Worm (Caenorhabditis elegans) whole organism, L3 larva: ENCODE results near the gene tsp-8.

Experiments used
- ceh-16 ChIP-seq: sonication (generic microtip); optimal IDR thresholded peaks from 2 replicates; lab custom pipeline; 2017; ENCODE audit warnings: missing biosample characterization, missing genetic modification characterization
- daf-12 ChIP-seq: fragments of 150-350 bp; optimal IDR thresholded peaks from 2 replicates; lab custom pipeline; 2014; ENCODE audit warnings: missing biosample characterization, missing genetic modification reagents, missing genetic modification characterization
- elt-3 ChIP-seq, 3 experiments: fragments of 150-350 bp in 1 of 3; sonication (generic microtip) in 2 of 3; optimal IDR thresholded peaks; 2 replicates in 2 of 3; 4 replicates in 1 of 3; lab custom pipeline; 2014 to 2017; ENCODE audit warnings: missing biosample characterization in 3 of 3, missing genetic modification characterization in 3 of 3
- jun-1 ChIP-seq: fragments of 150-350 bp; optimal IDR thresholded peaks from 2 replicates; lab custom pipeline; 2014; ENCODE audit warnings: missing biosample characterization, missing genetic modification reagents, missing genetic modification characterization
- nfya-1 ChIP-seq: sonication (generic microtip); optimal IDR thresholded peaks from 2 replicates; lab custom pipeline; 2017; ENCODE audit warnings: missing genetic modification characterization, mild to moderate bottlenecking, missing compliant biosample characterization, antibody characterized with exemption, moderate library complexity; ENCODE audit not compliant: insufficient read depth
- nhr-11 ChIP-seq: fragments of 150-350 bp; optimal IDR thresholded peaks from 2 replicates; lab custom pipeline; 2014; ENCODE audit warnings: missing biosample characterization, missing genetic modification characterization
- nhr-77 ChIP-seq: fragments of 150-350 bp; optimal IDR thresholded peaks from 2 replicates; lab custom pipeline; 2014; ENCODE audit warnings: missing biosample characterization, missing genetic modification characterization
- pha-4 ChIP-seq: fragments of 150-350 bp; optimal IDR thresholded peaks from 2 replicates; lab custom pipeline; 2014; ENCODE audit warnings: missing biosample characterization, missing genetic modification reagents, missing genetic modification characterization
- sea-2 ChIP-seq: fragments of 150-350 bp; sonication (generic microtip); optimal IDR thresholded peaks from 4 replicates; lab custom pipeline; 2014; ENCODE audit warnings: missing biosample characterization, missing genetic modification reagents, missing genetic modification characterization
- zag-1 ChIP-seq: fragments of 150-350 bp; optimal IDR thresholded peaks from 2 replicates; lab custom pipeline; 2014; ENCODE audit warnings: missing biosample characterization, missing genetic modification characterization

- TF ChIP-seq daf-12: no peak
- TF ChIP-seq nhr-11 (tag; lab: Kevin White, UChicago): no peak
- TF ChIP-seq nfya-1: no peak
- TF ChIP-seq jun-1: no peak
- no peak for TF ChIP-seq sea-2 (GFP tag; lab: Kevin White, UChicago)
- no peak for TF ChIP-seq zag-1 (tag; lab: Kevin White, UChicago)
- no peak for TF ChIP-seq elt-3 (tag; optimal IDR thresholded peaks at IDR 0.05; lab: Kevin White, UChicago)
- TF ChIP-seq nhr-77 (tag; lab: Kevin White, UChicago): no peak
- no peak for TF ChIP-seq ceh-16 (tag; lab: Kevin White, UChicago)
- TF ChIP-seq pha-4 (tag; lab: Kevin White, UChicago): no peak
Observed at ce11 chrX:14715459-14715858, 13.8 kb downstream of the tsp-8 start.
